Fruit fly (Drosophila melanogaster) whole organism, wandering third instar larva: ENCODE measurements around the gene CalpB.

Experiments
- Abd-B ChIP-seq: fragments of >200 bp; optimal IDR thresholded peaks from 2 replicates; lab custom pipeline; 2017; ENCODE audit warnings: missing biosample characterization, missing genetic modification characterization
- CG32264 ChIP-seq: fragments of 200-800 bp; sonication (Bioruptor generic); optimal IDR thresholded peaks from 2 replicates; lab custom pipeline; 2016; ENCODE audit warnings: missing biosample characterization, missing genetic modification characterization
- CG9705 ChIP-seq: fragments of 200-800 bp; sonication (Bioruptor generic); optimal IDR thresholded peaks from 2 replicates; lab custom pipeline; 2018; ENCODE audit warnings: missing biosample characterization, mild to moderate bottlenecking, missing genetic modification characterization
- CrebA ChIP-seq: fragments of 200-800 bp; sonication (Bioruptor generic); optimal IDR thresholded peaks from 2 replicates; lab custom pipeline; 2016; ENCODE audit warnings: missing biosample characterization, mild to moderate bottlenecking, missing genetic modification characterization, borderline replicate concordance
- Dfd ChIP-seq: fragments of >200 bp; optimal IDR thresholded peaks from 2 replicates; lab custom pipeline; 2017; ENCODE audit warnings: missing biosample characterization, missing genetic modification characterization
- Dif ChIP-seq: fragments of 200-275, 200-300 bp; sonication (Bioruptor generic); optimal IDR thresholded peaks from 2 replicates; lab custom pipeline; 2018; ENCODE audit warnings: missing biosample characterization, missing genetic modification characterization; ENCODE audit not compliant: partially characterized antibody
- GATAd ChIP-seq: sonication (Bioruptor generic); optimal IDR thresholded peaks from 2 replicates; lab custom pipeline; 2016; ENCODE audit warnings: missing biosample characterization, missing genetic modification characterization
- HLH106 ChIP-seq: fragments of 200-800 bp; optimal IDR thresholded peaks from 3 replicates; lab custom pipeline; 2019; ENCODE audit warnings: missing biosample characterization, mild to moderate bottlenecking, missing genetic modification characterization, moderate library complexity
- Hnf4 ChIP-seq: fragments of 200-800 bp; sonication (Bioruptor generic); optimal IDR thresholded peaks from 2 replicates; lab custom pipeline; 2016; ENCODE audit warnings: missing biosample characterization, mild to moderate bottlenecking, missing genetic modification characterization
- Hr78 ChIP-seq: fragments of >200 bp; optimal IDR thresholded peaks from 2 replicates; lab custom pipeline; 2017; ENCODE audit warnings: missing biosample characterization, missing genetic modification characterization
- Hr83 ChIP-seq: fragments of 200-300 bp; sonication (Bioruptor generic); optimal IDR thresholded peaks from 2 replicates; lab custom pipeline; 2016; ENCODE audit warnings: missing biosample characterization, mild to moderate bottlenecking, missing genetic modification characterization, moderate library complexity; ENCODE audit not compliant: poor library complexity, severe bottlenecking
- Mio ChIP-seq: sonication (Bioruptor generic); optimal IDR thresholded peaks from 2 replicates; lab custom pipeline; 2016; ENCODE audit warnings: missing biosample characterization, missing genetic modification characterization
- Myc ChIP-seq: fragments of >200 bp; optimal IDR thresholded peaks from 2 replicates; lab custom pipeline; 2017
- N ChIP-seq: fragments of >200 bp; optimal IDR thresholded peaks from 2 replicates; lab custom pipeline; 2018; ENCODE audit warnings: missing biosample characterization, missing external identifiers, missing genetic modification characterization
- OdsH ChIP-seq: fragments of 200-800 bp; sonication (Bioruptor generic); optimal IDR thresholded peaks from 2 replicates; lab custom pipeline; 2016; ENCODE audit warnings: missing biosample characterization, mild to moderate bottlenecking, missing genetic modification characterization
- Rel ChIP-seq, 2 experiments: fragments of 200-800 bp; sonication (Bioruptor generic) in 1 of 2; optimal IDR thresholded peaks; 2 replicates in 1 of 2; 3 replicates in 1 of 2; lab custom pipeline; 2016 to 2019; ENCODE audit warnings: mild to moderate bottlenecking in 2 of 2, missing biosample characterization in 2 of 2, missing genetic modification characterization in 2 of 2, moderate library complexity in 1 of 2
- Sp1 ChIP-seq: fragments of 200-800 bp; sonication (Bioruptor generic); optimal IDR thresholded peaks from 3 replicates; lab custom pipeline; 2019; ENCODE audit warnings: missing biosample characterization, mild to moderate bottlenecking, missing genetic modification characterization, moderate library complexity
- Vsx2 ChIP-seq: fragments of 200-300, 225-300 bp; sonication (Bioruptor generic); optimal IDR thresholded peaks from 2 replicates; lab custom pipeline; 2018; ENCODE audit warnings: missing biosample characterization, missing genetic modification characterization; ENCODE audit not compliant: partially characterized antibody
- dl ChIP-seq, 2 experiments: fragments of 175-275, 200-275 bp in 1 of 2; fragments of 200-275 bp in 1 of 2; sonication (Bioruptor generic); optimal IDR thresholded peaks; lab custom pipeline; 2018; ENCODE audit warnings: mild to moderate bottlenecking in 2 of 2, missing biosample characterization in 2 of 2, missing genetic modification characterization in 2 of 2, moderate library complexity in 2 of 2; ENCODE audit not compliant: partially characterized antibody in 2 of 2, insufficient read depth in 1 of 2
- dmrt93B ChIP-seq: fragments of 200-800 bp; sonication (Bioruptor generic); optimal IDR thresholded peaks from 2 replicates; lab custom pipeline; 2018; ENCODE audit warnings: missing biosample characterization, mild to moderate bottlenecking, missing genetic modification characterization
- dsf ChIP-seq: sonication (Bioruptor generic); optimal IDR thresholded peaks from 2 replicates; lab custom pipeline; 2016; ENCODE audit warnings: missing biosample characterization, missing genetic modification characterization, borderline replicate concordance
- ey ChIP-seq: fragments of 200-800 bp; sonication (Bioruptor generic); optimal IDR thresholded peaks from 2 replicates; lab custom pipeline; 2016; ENCODE audit warnings: missing biosample characterization, missing genetic modification characterization
- fru ChIP-seq: fragments of 200-800 bp; sonication (Bioruptor generic); optimal IDR thresholded peaks from 3 replicates; lab custom pipeline; 2016; ENCODE audit warnings: missing biosample characterization, mild to moderate bottlenecking, missing genetic modification characterization
- h ChIP-seq: fragments of 200-800 bp; sonication (Bioruptor generic); optimal IDR thresholded peaks from 3 replicates; lab custom pipeline; 2016; ENCODE audit warnings: missing biosample characterization, mild to moderate bottlenecking, missing genetic modification characterization
- jim ChIP-seq: fragments of 175-275, 200-325 bp; sonication (Bioruptor generic); optimal IDR thresholded peaks from 2 replicates; lab custom pipeline; 2016; ENCODE audit warnings: missing biosample characterization, mild to moderate bottlenecking, missing genetic modification characterization
- lola ChIP-seq: fragments of >200 bp; optimal IDR thresholded peaks from 2 replicates; lab custom pipeline; 2017; ENCODE audit warnings: missing biosample characterization, missing genetic modification characterization
- pan ChIP-seq: fragments of >200 bp; optimal IDR thresholded peaks from 2 replicates; lab custom pipeline; 2017
- psq ChIP-seq: fragments of 200-800 bp; sonication (Bioruptor generic); optimal IDR thresholded peaks from 3 replicates; lab custom pipeline; 2017; ENCODE audit warnings: missing biosample characterization, mild to moderate bottlenecking, missing genetic modification characterization, moderate library complexity
- sage ChIP-seq: fragments of 200-800 bp; sonication (Bioruptor generic); optimal IDR thresholded peaks from 2 replicates; lab custom pipeline; 2016; ENCODE audit warnings: missing biosample characterization, mild to moderate bottlenecking, missing genetic modification characterization
- sv ChIP-seq: fragments of 200-800 bp; sonication (Bioruptor generic); optimal IDR thresholded peaks from 3 replicates; lab custom pipeline; 2016; ENCODE audit warnings: missing biosample characterization, missing genetic modification characterization
- tai ChIP-seq: sonication (Bioruptor generic); optimal IDR thresholded peaks from 2 replicates; lab custom pipeline; 2016; ENCODE audit warnings: missing biosample characterization, missing genetic modification characterization
- usp ChIP-seq: fragments of >200 bp; optimal IDR thresholded peaks from 2 replicates; lab custom pipeline; 2017; ENCODE audit warnings: missing biosample characterization, missing genetic modification characterization

Gene CalpB

dm6 chr3L:9872035-9872434 lies 16.5 kb upstream of the CalpB start:
- TF ChIP-seq dsf: no peak
- no peak for TF ChIP-seq Hr78 (GFP tag; lab: Kevin White, UChicago)
- TF ChIP-seq Vsx2 (GFP tag; lab: Kevin White, UChicago): no peak
- TF ChIP-seq dmrt93B (GFP tag; lab: Kevin White, UChicago): no peak
- TF ChIP-seq Dfd (GFP tag; lab: Kevin White, UChicago): no peak
- TF ChIP-seq GATAd (GFP tag; lab: Kevin White, UChicago): no peak
- TF ChIP-seq Dif (GFP tag; lab: Kevin White, UChicago): no peak
- no peak for TF ChIP-seq CG32264 (GFP tag; lab: Kevin White, UChicago)
- no peak for TF ChIP-seq HLH106 (tag; lab: Kevin White, UChicago)
- TF ChIP-seq sv (GFP tag; lab: Kevin White, UChicago): no peak
- no peak for TF ChIP-seq jim
- no peak for TF ChIP-seq Rel (GFP tag; optimal IDR thresholded peaks at IDR 0.05; lab: Kevin White, UChicago)
- no peak for TF ChIP-seq Rel (tag; optimal IDR thresholded peaks at IDR 0.05; lab: Kevin White, UChicago)
- no peak for TF ChIP-seq dl (GFP tag; optimal IDR thresholded peaks at IDR 0.05; lab: Kevin White, UChicago; ENCODE audit: insufficient read depth in 1 of 2, partially characterized antibody in 2 of 2)
- TF ChIP-seq, all 38 proteins: peak for 0

- TF ChIP-seq N (no peak), dmrt93B (GFP tag; lab: Kevin White, UChicago) (no peak), Rel (GFP tag; optimal IDR thresholded peaks at IDR 0.05; lab: Kevin White, UChicago) (no peak), Rel (tag; optimal IDR thresholded peaks at IDR 0.05; lab: Kevin White, UChicago) (no peak), pan (lab: Kevin White, UChicago) (no peak), Sp1 (no peak), usp (GFP tag; lab: Kevin White, UChicago) (no peak), sage (GFP tag; lab: Kevin White, UChicago) (no peak), Myc (lab: Kevin White, UChicago) (no peak), CG9705 (GFP tag; lab: Kevin White, UChicago) (no peak), psq (no peak), Hnf4 (GFP tag; lab: Kevin White, UChicago) (no peak), Dfd (GFP tag; lab: Kevin White, UChicago) (no peak), Dif (GFP tag; lab: Kevin White, UChicago) (no peak)
Observed at dm6 chr3L:9878685-9879084, 9.9 kb upstream of the CalpB start, which contains the start of gene CG34382. TSS of gene CG34382 (plus strand) at chr3L:9878985.

dm6 chr3L:9893983-9894382 lies 5.4 kb downstream of the CalpB start:
- no peak for TF ChIP-seq dl (GFP tag; optimal IDR thresholded peaks at IDR 0.05; lab: Kevin White, UChicago; ENCODE audit: insufficient read depth in 1 of 2, partially characterized antibody in 2 of 2)
- TF ChIP-seq Hr78 (GFP tag; lab: Kevin White, UChicago): no peak
- TF ChIP-seq dsf: no peak
- no peak for TF ChIP-seq GATAd (GFP tag; lab: Kevin White, UChicago)
- TF ChIP-seq psq: no peak
- TF ChIP-seq Myc (lab: Kevin White, UChicago): no peak
- no peak for TF ChIP-seq Hr83 (GFP tag; lab: Kevin White, UChicago)
- no peak for TF ChIP-seq pan (lab: Kevin White, UChicago)
- no peak for TF ChIP-seq jim

- TF ChIP-seq sage (GFP tag; lab: Kevin White, UChicago): no peak
- no peak for TF ChIP-seq ey (GFP tag; lab: Kevin White, UChicago)
- TF ChIP-seq Rel (GFP tag; optimal IDR thresholded peaks at IDR 0.05; lab: Kevin White, UChicago): no peak
- TF ChIP-seq Rel (tag; optimal IDR thresholded peaks at IDR 0.05; lab: Kevin White, UChicago): no peak
- no peak for TF ChIP-seq HLH106 (tag; lab: Kevin White, UChicago)
- TF ChIP-seq Myc (lab: Kevin White, UChicago): no peak
- TF ChIP-seq Hr78 (GFP tag; lab: Kevin White, UChicago): no peak
- no peak for TF ChIP-seq fru (GFP tag; lab: Kevin White, UChicago)
- TF ChIP-seq Mio: no peak
- no peak for TF ChIP-seq Sp1
- no peak for TF ChIP-seq CG9705 (GFP tag; lab: Kevin White, UChicago)
- no peak for TF ChIP-seq Dif (GFP tag; lab: Kevin White, UChicago)
- no peak for TF ChIP-seq usp (GFP tag; lab: Kevin White, UChicago)
Observed at dm6 chr3L:9894643-9895042, 6.1 kb downstream of the CalpB start, which contains the start of the genes CG6709 and Hez. TSS of gene CG6709 (minus strand) at chr3L:9894743. TSS of gene Hez (minus strand) at chr3L:9894743.

- TF ChIP-seq Hnf4 (GFP tag; lab: Kevin White, UChicago) (peak; percentile 4), Abd-B (GFP tag; lab: Kevin White, UChicago) (no peak), dmrt93B (GFP tag; lab: Kevin White, UChicago) (no peak), HLH106 (tag; lab: Kevin White, UChicago) (peak; percentile 22), tai (GFP tag; lab: Kevin White, UChicago) (no peak), OdsH (GFP tag; lab: Kevin White, UChicago) (peak; percentile 12), Sp1 (peak; percentile 4), h (GFP tag; lab: Kevin White, UChicago) (peak; percentile 55), CG9705 (GFP tag; lab: Kevin White, UChicago) (no peak), jim (no peak), usp (GFP tag; lab: Kevin White, UChicago) (no peak), Myc (lab: Kevin White, UChicago) (no peak), N (no peak), Mio (no peak), lola (no peak), GATAd (GFP tag; lab: Kevin White, UChicago) (no peak), dl (GFP tag; optimal IDR thresholded peaks at IDR 0.05; lab: Kevin White, UChicago; ENCODE audit: insufficient read depth in 1 of 2, partially characterized antibody in 2 of 2) (no peak), CrebA (GFP tag; lab: Kevin White, UChicago) (no peak), CG32264 (GFP tag; lab: Kevin White, UChicago) (no peak), Vsx2 (GFP tag; lab: Kevin White, UChicago) (no peak), sv (GFP tag; lab: Kevin White, UChicago) (no peak), fru (GFP tag; lab: Kevin White, UChicago) (peak; percentile 75), Dif (GFP tag; lab: Kevin White, UChicago) (no peak), sage (GFP tag; lab: Kevin White, UChicago) (no peak), pan (lab: Kevin White, UChicago) (no peak), ey (GFP tag; lab: Kevin White, UChicago) (peak; percentile 6), psq (peak; percentile 6)
Observed at dm6 chr3L:9897164-9897783, 8.7 kb downstream of the CalpB start.
